Worm (Caenorhabditis elegans) whole organism, L1 larva: ENCODE data around the gene Y38E10A.3.

Experiments
- aha-1 ChIP-seq: fragments of 150-350 bp; optimal IDR thresholded peaks from 2 replicates; lab custom pipeline; 2014; ENCODE audit warnings: missing biosample characterization, missing genetic modification characterization
- egl-27 ChIP-seq, 2 experiments: fragments of 150-350 bp in 1 of 2; sonication (generic microtip); optimal IDR thresholded peaks; 3 replicates each; lab custom pipeline; 2017 to 2018; ENCODE audit warnings: missing biosample characterization in 2 of 2, missing genetic modification characterization in 2 of 2, missing genetic modification reagents in 2 of 2
- elt-2 ChIP-seq: sonication (generic microtip); optimal IDR thresholded peaks from 2 replicates; lab custom pipeline; 2016; ENCODE audit warnings: missing genetic modification characterization, mild to moderate bottlenecking, inconsistent platforms, missing compliant biosample characterization, missing genetic modification reagents
- lir-3 ChIP-seq: sonication (generic microtip); optimal IDR thresholded peaks from 2 replicates; lab custom pipeline; 2016; ENCODE audit warnings: mild to moderate bottlenecking, missing genetic modification characterization, moderate library complexity, missing compliant biosample characterization; ENCODE audit not compliant: poor library complexity
- sox-4 ChIP-seq: sonication (generic microtip); optimal IDR thresholded peaks from 2 replicates; lab custom pipeline; 2016; ENCODE audit warnings: missing genetic modification characterization, missing compliant biosample characterization
- unc-86 ChIP-seq: sonication (generic microtip); optimal IDR thresholded peaks from 2 replicates; lab custom pipeline; 2016; ENCODE audit warnings: missing genetic modification characterization, missing compliant biosample characterization

DNA sequence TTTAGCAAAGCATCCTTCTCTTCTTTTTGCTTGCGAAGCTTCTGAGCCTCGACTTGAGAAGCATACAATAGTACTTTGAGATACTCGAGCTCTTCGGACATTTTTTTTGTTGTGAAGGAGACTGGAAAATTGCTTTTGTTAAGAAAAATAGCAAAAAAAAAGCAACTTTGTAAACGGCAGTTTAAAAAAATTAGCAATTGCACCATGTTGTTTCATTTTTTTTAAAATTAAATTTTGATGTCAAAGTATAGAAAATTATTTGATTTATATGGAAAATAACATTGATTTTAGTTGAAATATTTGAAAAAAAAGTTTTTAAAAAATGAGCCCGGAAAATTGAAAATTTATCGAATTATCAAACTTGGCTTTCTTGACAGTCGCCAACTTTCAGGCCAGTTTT lies at the start of gene Y38E10A.3:
- TF ChIP-seq unc-86 (tag; lab: Kevin White, UChicago) (no peak), aha-1 (tag; lab: Kevin White, UChicago) (no peak), sox-4 (no peak), lir-3 (no peak), elt-2 (tag; lab: Kevin White, UChicago) (no peak), egl-27 (tag; optimal IDR thresholded peaks at IDR 0.05; lab: Kevin White, UChicago) (no peak)
